Worm (Caenorhabditis elegans): ENCODE results near the gene kin-19.

kin-19 gene

DNA sequence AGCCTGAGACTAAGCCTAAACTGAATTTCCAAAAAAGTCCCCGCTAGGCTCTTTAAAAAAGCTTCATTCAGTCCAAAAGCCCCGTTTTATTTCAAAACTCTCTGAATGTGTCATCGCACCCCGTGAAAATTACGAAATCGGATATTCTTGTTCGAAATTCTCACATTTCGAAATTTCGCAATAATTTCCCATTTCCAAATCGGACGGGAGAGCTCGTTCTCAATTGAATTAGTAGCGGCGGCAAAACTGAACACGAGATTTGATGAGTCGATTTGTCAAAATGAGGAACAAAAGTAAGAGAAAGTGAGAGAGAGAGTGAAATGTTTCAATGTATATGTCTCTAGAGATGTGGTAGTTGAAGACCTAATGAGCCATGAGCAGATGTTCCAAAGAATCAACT lies 51.5 kb downstream of the kin-19 start:
- peak in 1 of 2 experiments; percentile 23 for TF ChIP-seq lsy-2 (tag; optimal IDR thresholded peaks at IDR 0.05)
- no peak for TF ChIP-seq spr-3 (GFP tag; optimal IDR thresholded peaks at IDR 0.05)
- no peak for TF ChIP-seq lin-13 (GFP tag; optimal IDR thresholded peaks at IDR 0.05)

Measured in whole organism, L4 larva.